Worm (Caenorhabditis elegans): ENCODE measurements around the gene str-238.

ce11 chrV:725807-726572 is 38.8 kb upstream of the str-238 start:
- no peak for TF ChIP-seq W03F9.2 (tag; optimal IDR thresholded peaks at IDR 0.05)
- TF ChIP-seq him-1 (tag; optimal IDR thresholded peaks at IDR 0.05), result no peak

All from whole organism, L4/young adult.